Worm (Caenorhabditis elegans) whole organism, early embryonic: ENCODE data around the gene C32B5.15.

Experiments
- B0310.2 ChIP-seq: sonication (generic microtip); optimal IDR thresholded peaks from 2 replicates; lab custom pipeline; 2016; ENCODE audit warnings: mild to moderate bottlenecking, missing genetic modification characterization, missing compliant biosample characterization
- F13C5.2 ChIP-seq: sonication (generic microtip); optimal IDR thresholded peaks from 2 replicates; lab custom pipeline; 2017; ENCODE audit warnings: mild to moderate bottlenecking, missing genetic modification characterization, inconsistent platforms, missing compliant biosample characterization
- aly-1 ChIP-seq: sonication (generic microtip); optimal IDR thresholded peaks from 2 replicates; lab custom pipeline; 2016; ENCODE audit warnings: missing genetic modification characterization, missing compliant biosample characterization
- ama-1 ChIP-seq: fragments of 150-350 bp; optimal IDR thresholded peaks from 2 replicates; lab custom pipeline; 2014
- ceh-13 ChIP-seq: fragments of 200-800 bp; sonication (Bioruptor generic); optimal IDR thresholded peaks from 2 replicates; lab custom pipeline; 2018; ENCODE audit warnings: mild to moderate bottlenecking, missing genetic modification characterization, missing compliant biosample characterization
- tra-4 ChIP-seq: sonication (generic microtip); optimal IDR thresholded peaks from 2 replicates; lab custom pipeline; 2017; ENCODE audit warnings: missing genetic modification characterization, missing compliant biosample characterization

DNA sequence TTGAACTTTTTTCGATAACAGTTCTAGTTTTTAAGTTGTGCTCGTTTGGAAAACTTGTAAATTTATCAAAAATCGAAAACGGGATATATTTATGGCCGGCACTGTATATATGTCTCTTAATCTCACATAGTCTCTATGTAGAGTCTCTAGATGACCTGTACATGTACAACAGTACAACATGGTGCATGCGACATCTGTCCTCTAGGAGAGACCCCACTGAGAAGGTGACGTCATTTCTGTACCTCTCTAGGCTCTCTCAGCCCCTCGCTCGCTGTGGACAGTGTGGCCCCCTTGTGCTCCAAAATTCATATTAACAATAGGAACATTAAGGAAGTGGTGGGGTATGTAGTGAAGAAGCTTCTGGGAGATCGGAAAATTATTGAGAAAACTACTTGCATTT, 35.5 kb downstream of the C32B5.15 start:
- no peak for TF ChIP-seq aly-1 (tag; lab: Kevin White, UChicago)
- no peak for TF ChIP-seq tra-4 (tag; lab: Kevin White, UChicago)
- TF ChIP-seq F13C5.2, result no peak
- TF ChIP-seq ama-1, result no peak
- no peak for TF ChIP-seq B0310.2 (tag; lab: Kevin White, UChicago)
- no peak for TF ChIP-seq ceh-13 (GFP tag; lab: Kevin White, UChicago)
